Worm (Caenorhabditis elegans) whole organism, young adult: ENCODE results near the gene zipt-16.

ENCODE experiments used
- B0261.1 ChIP-seq: sonication (generic microtip); optimal IDR thresholded peaks from 2 replicates; lab custom pipeline; 2016; ENCODE audit warnings: mild to moderate bottlenecking, missing genetic modification characterization, moderate library complexity, missing compliant biosample characterization
- C17E4.6 ChIP-seq: fragments of 200-800 bp; sonication (Bioruptor generic); IDR thresholded peaks from 2 replicates; pipeline ENCODE4 v1.3.6; 2022; ENCODE audit warnings: missing genetic modification reagents, missing genetic modification characterization, missing compliant biosample characterization
- D2030.7 ChIP-seq: fragments of 200-800 bp; sonication (Bioruptor generic); IDR thresholded peaks from 2 replicates; pipeline ENCODE4 v1.3.6; 2022; ENCODE audit warnings: missing genetic modification reagents, missing genetic modification characterization, missing compliant biosample characterization
- F39B2.1 ChIP-seq: fragments of 200-800 bp; sonication (Bioruptor generic); IDR thresholded peaks from 2 replicates; pipeline ENCODE4 v1.3.6; 2022; ENCODE audit warnings: missing genetic modification reagents, missing genetic modification characterization, missing compliant biosample characterization
- F49E8.2 ChIP-seq: sonication (generic microtip); optimal IDR thresholded peaks from 3 replicates; lab custom pipeline; 2017; ENCODE audit warnings: missing genetic modification characterization, mild to moderate bottlenecking, missing compliant biosample characterization, antibody characterized with exemption, moderate library complexity; ENCODE audit not compliant: insufficient read depth
- K11D2.4 ChIP-seq: fragments of 200-800 bp; sonication (Bioruptor generic); IDR thresholded peaks from 2 replicates; pipeline ENCODE4 v1.3.6; 2022; ENCODE audit warnings: missing genetic modification reagents, missing genetic modification characterization, missing compliant biosample characterization
- Y53G8AR.9 ChIP-seq: fragments of 200-800 bp; sonication (Bioruptor generic); conservative IDR thresholded peaks from 2 replicates; pipeline ENCODE4 v1.3.6; 2022; ENCODE audit warnings: missing genetic modification reagents, missing genetic modification characterization, missing compliant biosample characterization
- akir-1 ChIP-seq: fragments of 200-800 bp; sonication (Bioruptor generic); optimal IDR thresholded peaks from 2 replicates; lab custom pipeline; 2018; ENCODE audit warnings: mild to moderate bottlenecking, missing genetic modification characterization, moderate library complexity, missing compliant biosample characterization
- ama-1 ChIP-seq, 3 experiments: fragments of 150-350 bp in 1 of 3; sonication (generic microtip) in 2 of 3; optimal IDR thresholded peaks; 2 replicates each; lab custom pipeline; 2014 to 2018; ENCODE audit warnings: missing biosample characterization in 2 of 3, missing genetic modification characterization in 2 of 3, missing genetic modification reagents in 2 of 3
- atf-7 ChIP-seq: sonication (generic microtip); optimal IDR thresholded peaks from 2 replicates; lab custom pipeline; 2017; ENCODE audit warnings: mild to moderate bottlenecking, missing genetic modification characterization, missing compliant biosample characterization
- bed-1 ChIP-seq: fragments of 200-800 bp; sonication (Bioruptor generic); IDR thresholded peaks from 2 replicates; pipeline ENCODE4 v1.3.6; 2022; ENCODE audit warnings: missing genetic modification reagents, missing genetic modification characterization, missing compliant biosample characterization
- ceh-91 ChIP-seq: fragments of 200-800 bp; sonication (Bioruptor generic); IDR thresholded peaks from 2 replicates; pipeline ENCODE4 v1.3.6; 2022; ENCODE audit warnings: missing genetic modification reagents, missing genetic modification characterization, missing compliant biosample characterization
- dpff-1 ChIP-seq: sonication (generic microtip); optimal IDR thresholded peaks from 2 replicates; lab custom pipeline; 2017; ENCODE audit warnings: mild to moderate bottlenecking, missing genetic modification characterization, missing compliant biosample characterization
- dpl-1 ChIP-seq: fragments of 150-350 bp; optimal IDR thresholded peaks from 2 replicates; lab custom pipeline; 2014; ENCODE audit warnings: missing biosample characterization, missing genetic modification reagents, missing genetic modification characterization
- efl-1 ChIP-seq: fragments of 150-350 bp; optimal IDR thresholded peaks from 2 replicates; lab custom pipeline; 2014; ENCODE audit warnings: missing biosample characterization, missing genetic modification reagents, missing genetic modification characterization
- egl-18 ChIP-seq: fragments of 200-800 bp; sonication (Bioruptor generic); IDR thresholded peaks from 2 replicates; pipeline ENCODE4 v1.3.6; 2022; ENCODE audit warnings: missing genetic modification reagents, missing genetic modification characterization, missing compliant biosample characterization
- egl-44 ChIP-seq: fragments of 200-800 bp; sonication (Bioruptor generic); IDR thresholded peaks from 2 replicates; pipeline ENCODE4 v1.3.6; 2022; ENCODE audit warnings: missing genetic modification reagents, missing genetic modification characterization, missing compliant biosample characterization
- egrh-3 ChIP-seq: fragments of 200-800 bp; sonication (Bioruptor generic); IDR thresholded peaks from 2 replicates; pipeline ENCODE4 v1.3.6; 2022; ENCODE audit warnings: missing genetic modification reagents, missing genetic modification characterization, missing compliant biosample characterization
- fkh-3 ChIP-seq: sonication (generic microtip); optimal IDR thresholded peaks from 2 replicates; lab custom pipeline; 2016; ENCODE audit warnings: mild to moderate bottlenecking, missing genetic modification characterization, missing compliant biosample characterization
- gei-17 ChIP-seq: fragments of 200-800 bp; sonication (Bioruptor generic); optimal IDR thresholded peaks from 2 replicates; lab custom pipeline; 2018; ENCODE audit warnings: mild to moderate bottlenecking, missing genetic modification characterization, missing compliant biosample characterization
- hmg-1.2 ChIP-seq: fragments of 200-800 bp; sonication (Bioruptor generic); IDR thresholded peaks from 2 replicates; pipeline ENCODE4 v1.3.6; 2022; ENCODE audit warnings: missing genetic modification reagents, missing genetic modification characterization, missing compliant biosample characterization
- hrde-1 ChIP-seq: sonication (generic microtip); optimal IDR thresholded peaks from 2 replicates; lab custom pipeline; 2016; ENCODE audit warnings: missing genetic modification characterization, mild to moderate bottlenecking, missing compliant biosample characterization, moderate library complexity, missing genotype, missing genetic modification reagents, borderline replicate concordance
- let-526 ChIP-seq: fragments of 200-800 bp; sonication (Bioruptor generic); IDR thresholded peaks from 2 replicates; pipeline ENCODE4 v1.3.6; 2022; ENCODE audit warnings: missing genetic modification reagents, missing genetic modification characterization, missing compliant biosample characterization
- lin-35 ChIP-seq, 3 experiments: fragments of 150-350 bp in 2 of 3; sonication (generic microtip) in 1 of 3; optimal IDR thresholded peaks; 2 replicates each; lab custom pipeline; 2014 to 2018; ENCODE audit warnings: missing biosample characterization in 3 of 3, missing genetic modification characterization in 3 of 3, missing genetic modification reagents in 3 of 3
- lsy-27 ChIP-seq: sonication (generic microtip); optimal IDR thresholded peaks from 2 replicates; lab custom pipeline; 2017; ENCODE audit warnings: missing genetic modification characterization, mild to moderate bottlenecking, missing compliant biosample characterization, antibody characterized with exemption, missing genotype, borderline replicate concordance; ENCODE audit not compliant: insufficient read depth
- mel-28 ChIP-seq: sonication (generic microtip); optimal IDR thresholded peaks from 2 replicates; lab custom pipeline; 2016; ENCODE audit warnings: borderline replicate concordance, mild to moderate bottlenecking, missing genetic modification characterization, missing compliant biosample characterization
- mes-4 ChIP-seq: sonication (generic microtip); optimal IDR thresholded peaks from 2 replicates; lab custom pipeline; 2016; ENCODE audit warnings: missing genotype, missing genetic modification characterization, missing compliant biosample characterization
- nfyb-1 ChIP-seq: fragments of 200-800 bp; sonication (Bioruptor generic); IDR thresholded peaks from 2 replicates; pipeline ENCODE4 v1.3.6; 2022; ENCODE audit warnings: missing genetic modification reagents, missing genetic modification characterization, missing compliant biosample characterization
- nhr-120 ChIP-seq: fragments of 200-800 bp; sonication (Bioruptor generic); IDR thresholded peaks from 2 replicates; pipeline ENCODE4 v1.3.6; 2022; ENCODE audit warnings: missing genetic modification characterization, missing compliant biosample characterization
- nhr-27 ChIP-seq: fragments of 200-800 bp; sonication (Bioruptor generic); optimal IDR thresholded peaks from 2 replicates; lab custom pipeline; 2018; ENCODE audit warnings: mild to moderate bottlenecking, missing genetic modification characterization, moderate library complexity, missing compliant biosample characterization
- nhr-80 ChIP-seq: sonication (generic microtip); optimal IDR thresholded peaks from 2 replicates; lab custom pipeline; 2016; ENCODE audit warnings: missing genetic modification characterization, missing compliant biosample characterization
- nhr-90 ChIP-seq: sonication (generic microtip); optimal IDR thresholded peaks from 2 replicates; lab custom pipeline; 2016; ENCODE audit warnings: missing genotype, mild to moderate bottlenecking, missing genetic modification characterization, missing compliant biosample characterization
- rcor-1 ChIP-seq: fragments of 200-800 bp; sonication (Bioruptor generic); IDR thresholded peaks from 2 replicates; pipeline ENCODE4 v1.3.6; 2022; ENCODE audit warnings: missing genetic modification reagents, missing genetic modification characterization, missing compliant biosample characterization
- rec-8 ChIP-seq, 2 experiments: sonication (generic microtip); optimal IDR thresholded peaks; 2 replicates each; lab custom pipeline; 2016; ENCODE audit warnings: mild to moderate bottlenecking in 2 of 2, missing genetic modification characterization in 2 of 2, missing genetic modification reagents in 2 of 2, missing genotype in 2 of 2, missing biosample characterization in 1 of 2, missing compliant biosample characterization in 1 of 2, moderate library complexity in 1 of 2
- snpc-1.1 ChIP-seq: sonication (generic microtip); optimal IDR thresholded peaks from 2 replicates; lab custom pipeline; 2017; ENCODE audit warnings: missing genetic modification characterization, mild to moderate bottlenecking, missing compliant biosample characterization, antibody characterized with exemption, moderate library complexity, missing genotype, missing genetic modification reagents; ENCODE audit not compliant: insufficient read depth
- snpc-1.3 ChIP-seq: sonication (generic microtip); optimal IDR thresholded peaks from 2 replicates; lab custom pipeline; 2017; ENCODE audit warnings: missing genetic modification characterization, mild to moderate bottlenecking, missing compliant biosample characterization, antibody characterized with exemption, moderate library complexity, missing genotype, missing genetic modification reagents; ENCODE audit not compliant: insufficient read depth
- tlf-1 ChIP-seq: fragments of 200-800 bp; sonication (Bioruptor generic); optimal IDR thresholded peaks from 2 replicates; lab custom pipeline; 2018; ENCODE audit warnings: mild to moderate bottlenecking, missing genetic modification characterization, missing compliant biosample characterization
- unc-62 ChIP-seq: fragments of 150-350 bp; optimal IDR thresholded peaks from 2 replicates; lab custom pipeline; 2014; ENCODE audit warnings: missing biosample characterization, missing genetic modification reagents, missing genetic modification characterization
- zfh-2 ChIP-seq: fragments of 200-800 bp; sonication (Bioruptor generic); conservative IDR thresholded peaks from 2 replicates; pipeline ENCODE4 v1.3.6; 2022; ENCODE audit warnings: missing genetic modification reagents, missing genetic modification characterization, missing compliant biosample characterization
- ztf-25 ChIP-seq: fragments of 200-800 bp; sonication (Bioruptor generic); IDR thresholded peaks from 2 replicates; pipeline ENCODE4 v1.3.6; 2022; ENCODE audit warnings: missing genetic modification reagents, missing genetic modification characterization, missing compliant biosample characterization
- ztf-28 ChIP-seq: fragments of 200-800 bp; sonication (Bioruptor generic); IDR thresholded peaks from 2 replicates; pipeline ENCODE4 v1.3.6; 2022; ENCODE audit warnings: missing genetic modification reagents, missing genetic modification characterization, missing compliant biosample characterization

zipt-16 gene

ce11 chrV:11430823-11431222 is 32.0 kb upstream of the zipt-16 start:
- TF ChIP-seq C17E4.6 (GFP tag; lab: Robert Waterston, UW) = no peak
- TF ChIP-seq lin-35 (GFP tag; optimal IDR thresholded peaks at IDR 0.05; lab: Kevin White, UChicago) = no peak
- TF ChIP-seq, all 124 proteins: peak for 0

- TF ChIP-seq atf-7 (tag; lab: Kevin White, UChicago) (no peak), fkh-3 (no peak), tlf-1 (no peak), F39B2.1 (GFP tag; lab: Robert Waterston, UW) (no peak), rec-8 (tag; optimal IDR thresholded peaks at IDR 0.05; lab: Kevin White, UChicago) (no peak), nhr-90 (tag; lab: Kevin White, UChicago) (no peak), D2030.7 (GFP tag; lab: Robert Waterston, UW) (no peak), Y53G8AR.9 (GFP tag; lab: Robert Waterston, UW) (no peak), dpl-1 (GFP tag; lab: Kevin White, UChicago) (no peak), mel-28 (tag; lab: Kevin White, UChicago) (no peak), ceh-91 (GFP tag; lab: Robert Waterston, UW) (no peak), nhr-120 (GFP tag; lab: Robert Waterston, UW) (no peak), rcor-1 (GFP tag; lab: Robert Waterston, UW) (no peak), F49E8.2 (no peak), nhr-80 (tag; lab: Kevin White, UChicago) (no peak), lsy-27 (tag; lab: Kevin White, UChicago) (no peak), dpff-1 (tag; lab: Kevin White, UChicago) (no peak)
Measured at ce11 chrV:11435242-11435641, 27.6 kb upstream of the zipt-16 start.

ce11 chrV:11436407-11436806 is 26.4 kb upstream of the zipt-16 start:
- no peak for TF ChIP-seq snpc-1.1 (tag; lab: Kevin White, UChicago)
- no peak for TF ChIP-seq unc-62 (GFP tag; lab: Kevin White, UChicago)
- TF ChIP-seq zfh-2 (GFP tag; lab: Robert Waterston, UW) = no peak
- no peak for TF ChIP-seq ama-1 (optimal IDR thresholded peaks at IDR 0.05; lab: Kevin White, UChicago)
- TF ChIP-seq ama-1 (GFP tag; optimal IDR thresholded peaks at IDR 0.05; lab: Kevin White, UChicago) = no peak
- no peak for TF ChIP-seq nhr-27 (tag; lab: Kevin White, UChicago)
- no peak for TF ChIP-seq bed-1 (GFP tag; lab: Robert Waterston, UW)
- no peak for TF ChIP-seq hrde-1 (tag; lab: Kevin White, UChicago)
- TF ChIP-seq snpc-1.3 (tag; lab: Kevin White, UChicago) = no peak
- TF ChIP-seq gei-17 (GFP tag; lab: Kevin White, UChicago) = no peak
- no peak for TF ChIP-seq egl-18 (GFP tag; lab: Robert Waterston, UW)
- no peak for TF ChIP-seq efl-1 (GFP tag; lab: Kevin White, UChicago)
- no peak for TF ChIP-seq K11D2.4
- no peak for TF ChIP-seq ztf-25 (GFP tag; lab: Robert Waterston, UW)
- TF ChIP-seq lin-35 (GFP tag; optimal IDR thresholded peaks at IDR 0.05; lab: Kevin White, UChicago) = no peak

ce11 chrV:11438464-11438863 is 24.3 kb upstream of the zipt-16 start, which contains the start of gene dmsr-1:
Gene dmsr-1 (plus strand): TSS chrV:11438764.
- TF ChIP-seq let-526 (GFP tag; lab: Robert Waterston, UW) (no peak), B0261.1 (no peak), ztf-28 (GFP tag; lab: Robert Waterston, UW) (no peak), hmg-1.2 (GFP tag; lab: Robert Waterston, UW) (no peak), mes-4 (tag; lab: Kevin White, UChicago) (no peak), atf-7 (tag; lab: Kevin White, UChicago) (no peak), nhr-27 (tag; lab: Kevin White, UChicago) (no peak), egrh-3 (GFP tag; lab: Robert Waterston, UW) (no peak), akir-1 (no peak), nfyb-1 (GFP tag; lab: Robert Waterston, UW) (no peak), egl-44 (no peak)
- TF ChIP-seq, all 124 proteins: peak for 0
